Fruit fly (Drosophila melanogaster) whole organism, embryonic: ENCODE measurements around the gene CG32032.

Experiments
- Abd-B ChIP-seq: fragments of 200-800 bp; sonication (Bioruptor generic); optimal IDR thresholded peaks from 2 replicates; lab custom pipeline; 2018; ENCODE audit warnings: missing biosample characterization, mild to moderate bottlenecking, missing genetic modification characterization, moderate library complexity
- Asciz ChIP-seq: fragments of 200-800 bp; sonication (Bioruptor generic); optimal IDR thresholded peaks from 2 replicates; lab custom pipeline; 2017; ENCODE audit warnings: missing biosample characterization, mild to moderate bottlenecking, missing genetic modification characterization, missing genetic modification reagents
- Atf3 ChIP-seq: fragments of 200-800 bp; sonication (Bioruptor generic); optimal IDR thresholded peaks from 3 replicates; lab custom pipeline; 2016; ENCODE audit warnings: missing biosample characterization, missing genetic modification characterization
- Atf6 ChIP-seq: fragments of 200-800 bp; sonication (Bioruptor generic); IDR thresholded peaks from 2 replicates; pipeline ENCODE4 v1.3.6; 2022; ENCODE audit warnings: missing biosample characterization, missing genetic modification characterization
- CG10209 ChIP-seq: fragments of 200-800 bp; sonication (Bioruptor generic); optimal IDR thresholded peaks from 3 replicates; lab custom pipeline; 2017; ENCODE audit warnings: missing biosample characterization, mild to moderate bottlenecking, missing genetic modification characterization, missing genetic modification reagents
- CG10366 ChIP-seq: fragments of 200-800 bp; sonication (Bioruptor generic); IDR thresholded peaks from 2 replicates; pipeline ENCODE4 v1.3.6; 2022; ENCODE audit warnings: missing biosample characterization, missing genetic modification characterization
- CG10543 ChIP-seq: fragments of 200-800 bp; sonication (Bioruptor generic); optimal IDR thresholded peaks from 3 replicates; lab custom pipeline; 2017; ENCODE audit warnings: missing biosample characterization, mild to moderate bottlenecking, missing genetic modification characterization, moderate library complexity
- CG11696 ChIP-seq: fragments of 200-800 bp; sonication (Bioruptor generic); IDR thresholded peaks from 2 replicates; pipeline ENCODE4 v1.3.6; 2022; ENCODE audit warnings: missing biosample characterization, missing genetic modification characterization
- CG13287 ChIP-seq: fragments of 200-800 bp; sonication (Bioruptor generic); IDR thresholded peaks from 2 replicates; pipeline ENCODE4 v1.3.6; 2022; ENCODE audit warnings: missing biosample characterization, missing genetic modification characterization; ENCODE audit not compliant: partially characterized antibody
- CG14050 ChIP-seq: fragments of 200-800 bp; sonication (Bioruptor generic); IDR thresholded peaks from 3 replicates; pipeline ENCODE4 v1.3.6; 2022; ENCODE audit warnings: missing biosample characterization, missing genetic modification characterization
- CG1602 ChIP-seq: fragments of 200-800 bp; sonication (Bioruptor generic); optimal IDR thresholded peaks from 3 replicates; lab custom pipeline; 2016; ENCODE audit warnings: missing biosample characterization, missing genetic modification characterization
- CG16779 ChIP-seq: fragments of 200-800 bp; sonication (Bioruptor generic); IDR thresholded peaks from 2 replicates; pipeline ENCODE4 v1.3.6; 2022; ENCODE audit warnings: missing biosample characterization, missing genetic modification characterization
- CG17328 ChIP-seq: fragments of 200-800 bp; sonication (Bioruptor generic); IDR thresholded peaks from 2 replicates; pipeline ENCODE4 v1.3.6; 2022; ENCODE audit warnings: missing biosample characterization, missing genetic modification characterization
- CG2199 ChIP-seq: fragments of 200-800 bp; sonication (Bioruptor generic); IDR thresholded peaks from 3 replicates; pipeline ENCODE4 v1.3.6; 2022; ENCODE audit warnings: missing biosample characterization, missing genetic modification characterization
- CG4328 ChIP-seq: fragments of 200-800 bp; sonication (Bioruptor generic); optimal IDR thresholded peaks from 3 replicates; lab custom pipeline; 2017; ENCODE audit warnings: missing biosample characterization, missing genetic modification reagents, missing genetic modification characterization
- CG4404 ChIP-seq: fragments of 200-800 bp; sonication (Bioruptor generic); IDR thresholded peaks from 2 replicates; pipeline ENCODE4 v1.3.6; 2022; ENCODE audit warnings: missing biosample characterization, missing genetic modification characterization
- CG7271 ChIP-seq: fragments of 200-800 bp; sonication (Bioruptor generic); optimal IDR thresholded peaks from 2 replicates; lab custom pipeline; 2018; ENCODE audit warnings: missing biosample characterization, mild to moderate bottlenecking, missing genetic modification characterization, moderate library complexity
- CG8924 ChIP-seq: fragments of 200-800 bp; optimal IDR thresholded peaks from 3 replicates; lab custom pipeline; 2019; ENCODE audit warnings: missing biosample characterization, mild to moderate bottlenecking, missing genetic modification characterization, moderate library complexity
- CkIIα-i1 ChIP-seq: fragments of 200-800 bp; sonication (Bioruptor generic); IDR thresholded peaks from 2 replicates; pipeline ENCODE4 v1.3.6; 2022; ENCODE audit warnings: missing biosample characterization, missing genetic modification characterization
- Dip3 ChIP-seq: fragments of 200-800 bp; sonication (Bioruptor generic); optimal IDR thresholded peaks from 3 replicates; lab custom pipeline; 2016; ENCODE audit warnings: missing biosample characterization, missing genetic modification characterization
- H15 ChIP-seq: fragments of 200-800 bp; sonication (Bioruptor generic); IDR thresholded peaks from 3 replicates; pipeline ENCODE4 v1.3.6; 2022; ENCODE audit warnings: missing biosample characterization, missing genetic modification characterization
- Jarid2 ChIP-seq: fragments of 200-800 bp; sonication (Bioruptor generic); optimal IDR thresholded peaks from 3 replicates; lab custom pipeline; 2017; ENCODE audit warnings: mild to moderate bottlenecking, missing biosample characterization, missing genetic modification reagents, missing genetic modification characterization
- Nf-YC ChIP-seq: fragments of 200-800 bp; optimal IDR thresholded peaks from 3 replicates; lab custom pipeline; 2019; ENCODE audit warnings: missing biosample characterization, mild to moderate bottlenecking, missing genetic modification characterization, moderate library complexity
- Oli ChIP-seq: fragments of 200-800 bp; sonication (Bioruptor generic); optimal IDR thresholded peaks from 2 replicates; lab custom pipeline; 2018; ENCODE audit warnings: missing biosample characterization, mild to moderate bottlenecking, missing genetic modification characterization, moderate library complexity
- Ravus ChIP-seq: fragments of 200-800 bp; sonication (Bioruptor generic); IDR thresholded peaks from 2 replicates; pipeline ENCODE4 v1.3.6; 2022; ENCODE audit warnings: missing biosample characterization, missing genetic modification characterization
- Sry-β ChIP-seq: fragments of 200-800 bp; sonication (Bioruptor generic); optimal IDR thresholded peaks from 2 replicates; lab custom pipeline; 2018; ENCODE audit warnings: missing biosample characterization, mild to moderate bottlenecking, missing genetic modification characterization, moderate library complexity
- Stat92E ChIP-seq, 3 experiments: fragments of >200 bp in 2 of 3; fragments of 200-800 bp in 1 of 3; sonication (Bioruptor generic) in 1 of 3; optimal IDR thresholded peaks; 2 replicates each; lab custom pipeline; 2017 to 2019; ENCODE audit warnings: missing biosample characterization in 3 of 3, missing genetic modification characterization in 3 of 3, mild to moderate bottlenecking in 1 of 3, moderate library complexity in 1 of 3
- Xrp1 ChIP-seq: fragments of 200-800 bp; sonication (Bioruptor generic); IDR thresholded peaks from 2 replicates; pipeline ENCODE4 v1.3.6; 2022; ENCODE audit warnings: missing biosample characterization, missing genetic modification characterization
- amos ChIP-seq: fragments of 200-800 bp; sonication (Bioruptor generic); IDR thresholded peaks from 2 replicates; pipeline ENCODE4 v1.3.6; 2022; ENCODE audit warnings: missing biosample characterization, missing genetic modification characterization; ENCODE audit not compliant: partially characterized antibody
- ase ChIP-seq: fragments of 200-800 bp; sonication (Bioruptor generic); IDR thresholded peaks from 3 replicates; pipeline ENCODE4 v1.3.6; 2022; ENCODE audit warnings: missing biosample characterization, missing genetic modification characterization
- cato ChIP-seq: fragments of 200-800 bp; sonication (Bioruptor generic); optimal IDR thresholded peaks from 2 replicates; lab custom pipeline; 2016; ENCODE audit warnings: missing biosample characterization, missing genetic modification characterization, borderline replicate concordance
- ci ChIP-seq: fragments of 200-800 bp; sonication (Bioruptor generic); IDR thresholded peaks from 3 replicates; pipeline ENCODE4 v1.3.6; 2022; ENCODE audit warnings: missing biosample characterization, missing genetic modification characterization
- dati ChIP-seq: fragments of 200-800 bp; sonication (Bioruptor generic); IDR thresholded peaks from 2 replicates; pipeline ENCODE4 v1.3.6; 2022; ENCODE audit warnings: missing biosample characterization, missing genetic modification characterization
- ems ChIP-seq: fragments of 200-800 bp; sonication (Bioruptor generic); optimal IDR thresholded peaks from 3 replicates; lab custom pipeline; 2016; ENCODE audit warnings: missing biosample characterization, missing genetic modification characterization
- gem ChIP-seq: fragments of 200-800 bp; sonication (Bioruptor generic); optimal IDR thresholded peaks from 2 replicates; lab custom pipeline; 2019; ENCODE audit warnings: missing biosample characterization, mild to moderate bottlenecking, missing genetic modification characterization, moderate library complexity
- gt ChIP-seq: fragments of 200-800 bp; sonication (Bioruptor generic); IDR thresholded peaks from 2 replicates; pipeline ENCODE4 v1.3.6; 2022; ENCODE audit warnings: missing biosample characterization, missing genetic modification characterization
- hb ChIP-seq: fragments of 200-800 bp; sonication (Bioruptor generic); IDR thresholded peaks from 3 replicates; pipeline ENCODE4 v1.3.6; 2022; ENCODE audit warnings: missing biosample characterization, missing genetic modification characterization; ENCODE audit not compliant: partially characterized antibody
- hth ChIP-seq: fragments of >200 bp; optimal IDR thresholded peaks from 2 replicates; lab custom pipeline; 2017; ENCODE audit warnings: inconsistent platforms
- ind ChIP-seq: fragments of 200-800 bp; sonication (Bioruptor generic); optimal IDR thresholded peaks from 3 replicates; lab custom pipeline; 2016; ENCODE audit warnings: missing biosample characterization, missing genetic modification characterization
- jigr1 ChIP-seq: fragments of 200-800 bp; sonication (Bioruptor generic); IDR thresholded peaks from 3 replicates; pipeline ENCODE4 v1.3.6; 2022; ENCODE audit warnings: missing biosample characterization, missing genetic modification characterization
- jumu ChIP-seq: fragments of 200-800 bp; sonication (Bioruptor generic); optimal IDR thresholded peaks from 3 replicates; lab custom pipeline; 2016; ENCODE audit warnings: missing biosample characterization, missing genetic modification characterization
- psq ChIP-seq: fragments of 200-800 bp; sonication (Bioruptor generic); optimal IDR thresholded peaks from 2 replicates; lab custom pipeline; 2017; ENCODE audit warnings: missing biosample characterization, missing genetic modification characterization
- seq ChIP-seq: fragments of 200-800 bp; sonication (Bioruptor generic); IDR thresholded peaks from 2 replicates; pipeline ENCODE4 v1.3.6; 2022; ENCODE audit warnings: missing biosample characterization, missing genetic modification characterization
- tio ChIP-seq: fragments of 200-800 bp; sonication (Bioruptor generic); optimal IDR thresholded peaks from 2 replicates; lab custom pipeline; 2017; ENCODE audit warnings: missing biosample characterization, missing genetic modification characterization, inconsistent platforms
- trem ChIP-seq: fragments of 200-800 bp; optimal IDR thresholded peaks from 3 replicates; lab custom pipeline; 2019; ENCODE audit warnings: missing biosample characterization, mild to moderate bottlenecking, missing genetic modification characterization, moderate library complexity
- trh ChIP-seq: fragments of 200-800 bp; sonication (Bioruptor generic); optimal IDR thresholded peaks from 2 replicates; lab custom pipeline; 2016; ENCODE audit warnings: missing biosample characterization, missing genetic modification characterization
- tup ChIP-seq: fragments of 200-800 bp; sonication (Bioruptor generic); optimal IDR thresholded peaks from 2 replicates; lab custom pipeline; 2016; ENCODE audit warnings: missing biosample characterization, mild to moderate bottlenecking, missing genetic modification characterization, moderate library complexity
- unpg ChIP-seq: fragments of 200-800 bp; sonication (Bioruptor generic); optimal IDR thresholded peaks from 3 replicates; lab custom pipeline; 2018; ENCODE audit warnings: missing biosample characterization, mild to moderate bottlenecking, missing genetic modification characterization, moderate library complexity
- wor ChIP-seq: fragments of 200-800 bp; sonication (Bioruptor generic); IDR thresholded peaks from 2 replicates; pipeline ENCODE4 v1.3.6; 2022; ENCODE audit warnings: missing biosample characterization, missing genetic modification characterization
- zen2 ChIP-seq: fragments of 200-800 bp; sonication (Bioruptor generic); IDR thresholded peaks from 3 replicates; pipeline ENCODE4 v1.3.6; 2022; ENCODE audit warnings: missing biosample characterization, missing genetic modification characterization; ENCODE audit not compliant: partially characterized antibody

CG32032 gene

DNA sequence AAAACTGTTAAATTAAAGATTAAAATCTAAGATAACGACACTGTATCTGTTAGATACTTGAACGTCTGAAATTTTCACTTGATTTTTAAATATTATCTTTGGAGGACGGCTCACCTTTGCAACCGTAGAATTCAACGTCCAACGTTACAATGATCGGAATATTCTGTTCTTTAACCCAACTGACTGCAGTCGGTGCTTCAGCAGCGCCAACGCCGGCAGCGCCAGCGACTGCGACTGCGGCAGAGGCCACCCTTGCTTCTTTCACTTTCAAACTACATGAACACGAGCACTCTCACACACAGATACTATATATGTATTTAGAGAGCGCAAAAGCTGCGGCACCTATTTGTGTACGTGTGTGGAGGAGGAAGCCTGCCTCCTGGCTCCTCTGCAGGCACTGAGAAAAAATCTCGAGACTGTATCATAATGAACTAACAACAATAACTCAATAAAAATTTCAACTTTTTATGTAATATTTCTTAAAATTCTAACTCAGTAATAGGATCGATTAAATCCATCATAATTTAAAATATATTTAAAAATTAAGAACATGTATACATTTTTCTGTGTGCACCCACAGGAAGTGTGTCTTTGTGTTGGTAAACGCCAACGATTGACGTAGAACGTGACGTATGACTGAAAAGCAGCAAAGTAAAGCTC is 35.3 kb upstream of the CG32032 start (continued):
- TF ChIP-seq cato (GFP tag; lab: Kevin White, UChicago) (peak; percentile 78), CG17328 (GFP tag; lab: Robert Waterston, UW) (peak; percentile 82), amos (GFP tag; lab: Robert Waterston, UW) (no peak), CG11696 (GFP tag; lab: Robert Waterston, UW) (peak; percentile 55; the same call in 1 of the 2 replicates), CG1602 (GFP tag; lab: Kevin White, UChicago) (peak; percentile 88), dati (GFP tag; lab: Robert Waterston, UW) (peak; percentile 54), ase (peak; percentile 76; the same call in 1 of the 3 replicates), Asciz (peak; percentile 82), gem (peak; percentile 95), trh (GFP tag; lab: Kevin White, UChicago) (peak; percentile 42), CG10366 (GFP tag; lab: Robert Waterston, UW) (peak; percentile 88), wor (GFP tag; lab: Robert Waterston, UW) (peak; percentile 93), Jarid2 (GFP tag; lab: Kevin White, UChicago) (peak; percentile 59), CG7271 (no peak), CG13287 (GFP tag; lab: Robert Waterston, UW) (no peak), CG10209 (GFP tag; lab: Kevin White, UChicago) (peak; percentile 90), Stat92E (GFP tag; optimal IDR thresholded peaks at IDR 0.05; lab: Kevin White, UChicago) (peak in 1 of 3 experiments; percentile 72), Oli (tag; lab: Kevin White, UChicago) (peak; percentile 90), H15 (peak; percentile 84), CG4328 (GFP tag; lab: Kevin White, UChicago) (peak; percentile 87), Abd-B (GFP tag; lab: Kevin White, UChicago) (peak; percentile 85), CG4404 (GFP tag; lab: Robert Waterston, UW) (peak; percentile 79), zen2 (GFP tag; lab: Robert Waterston, UW) (no peak), psq (peak; percentile 61), seq (GFP tag; lab: Robert Waterston, UW) (peak; percentile 88), ci (GFP tag; lab: Robert Waterston, UW) (peak; percentile 92), CG8924 (tag; lab: Kevin White, UChicago) (peak; percentile 96), CG10543 (GFP tag; lab: Kevin White, UChicago) (peak; percentile 95), Ravus (GFP tag; lab: Robert Waterston, UW) (peak; percentile 78), hth (lab: Kevin White, UChicago) (no peak), Sry-β (GFP tag; lab: Kevin White, UChicago) (no peak), trem (tag; lab: Kevin White, UChicago) (peak; percentile 82), Nf-YC (tag; lab: Kevin White, UChicago) (peak; percentile 83), tio (GFP tag; lab: Kevin White, UChicago) (peak; percentile 86), gt (GFP tag; lab: Robert Waterston, UW) (peak; percentile 73), CG14050 (GFP tag; lab: Robert Waterston, UW) (peak; percentile 79), unpg (peak; percentile 91), ems (peak; percentile 65), Atf3 (GFP tag; lab: Kevin White, UChicago) (no peak), tup (peak; percentile 46), CG2199 (no peak), hb (GFP tag; lab: Robert Waterston, UW) (no peak), jumu (GFP tag; lab: Kevin White, UChicago) (peak; percentile 33), CkIIα-i1 (GFP tag; lab: Robert Waterston, UW) (no peak), jigr1 (GFP tag; lab: Robert Waterston, UW) (peak; percentile 78; the same call in 2 of the 3 replicates), CG16779 (GFP tag; lab: Robert Waterston, UW) (0 out of 2 replicates have a peak, but pooled peaks have one; percentile 66), ind (GFP tag; lab: Kevin White, UChicago) (peak; percentile 87), Dip3 (GFP tag; lab: Kevin White, UChicago) (peak; percentile 68), Xrp1 (GFP tag; lab: Robert Waterston, UW) (peak; percentile 94), Atf6 (peak; percentile 93)
